Worm (Caenorhabditis elegans): ENCODE measurements around the gene R01B10.3.
"Not testable (repeated sequence)": the region's sequence is repeated elsewhere in the genome, so short reads cannot be mapped to it uniquely, and the experiment has no call there.

The R01B10.3 gene

ce11 chrV:6044853-6045594 is at the start of gene R01B10.3:
Gene R01B10.3, minus strand, starts transcription at chrV:6045129.
- no peak for TF ChIP-seq hmbx-1 (tag; optimal IDR thresholded peaks at IDR 0.05)
- TF ChIP-seq sea-1 (GFP tag; conservative IDR thresholded peaks at IDR 0.05): peak; percentile 59; the same call in 1 of the 2 replicates

DNA sequence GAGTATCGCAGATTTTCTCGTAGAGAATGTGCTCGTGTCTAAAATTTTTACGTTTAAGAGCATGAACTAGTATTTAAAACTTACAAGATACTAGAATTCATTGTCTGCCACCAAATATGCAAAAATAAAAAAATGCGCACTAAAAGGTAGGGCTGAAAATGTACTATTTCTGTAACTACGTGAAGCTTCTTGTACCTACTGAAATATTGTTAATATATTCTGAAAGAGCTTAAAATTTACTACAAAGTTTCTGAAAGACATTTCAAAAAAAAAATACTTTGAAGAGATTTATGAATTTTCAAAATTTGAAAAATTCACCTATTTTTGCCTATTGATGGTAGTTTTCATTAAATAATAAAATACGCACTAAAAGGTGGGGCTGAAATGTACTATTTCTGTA is 25.0 kb upstream of the R01B10.3 start, which contains the start of gene fbxa-214:
Gene fbxa-214, minus strand, starts transcription at position 101 of the 400 bp plus-strand sequence.
- TF ChIP-seq hmg-4 (GFP tag; optimal IDR thresholded peaks at IDR 0.05); ama-1 (optimal IDR thresholded peaks at IDR 0.05); hnd-1 (tag; optimal IDR thresholded peaks at IDR 0.05): not testable (repeated sequence)

ce11 chrV:6067112-6067511 is 22.2 kb upstream of the R01B10.3 start, which contains the start of gene srh-10:
Gene srh-10, minus strand, starts transcription at chrV:6067140.
- TF ChIP-seq aly-1 (tag; optimal IDR thresholded peaks at IDR 0.05) (no peak), sea-1 (GFP tag; conservative IDR thresholded peaks at IDR 0.05) (no peak), tra-4 (tag; optimal IDR thresholded peaks at IDR 0.05) (no peak), pes-1 (GFP tag; IDR thresholded peaks at IDR 0.05) (no peak), ceh-13 (GFP tag; optimal IDR thresholded peaks at IDR 0.05) (no peak), F13C5.2 (tag; optimal IDR thresholded peaks at IDR 0.05) (no peak), B0310.2 (tag; optimal IDR thresholded peaks at IDR 0.05) (no peak), ama-1 (optimal IDR thresholded peaks at IDR 0.05) (no peak), flt-1 (GFP tag; IDR thresholded peaks at IDR 0.05) (no peak), ets-7 (tag; optimal IDR thresholded peaks at IDR 0.05) (no peak), tbx-11 (GFP tag; IDR thresholded peaks at IDR 0.05) (no peak), scrt-1 (GFP tag; IDR thresholded peaks at IDR 0.05) (no peak), hnd-1 (tag; optimal IDR thresholded peaks at IDR 0.05) (no peak), hmg-4 (GFP tag; optimal IDR thresholded peaks at IDR 0.05) (no peak), ceh-36 (tag; optimal IDR thresholded peaks at IDR 0.05) (no peak), hmbx-1 (tag; optimal IDR thresholded peaks at IDR 0.05) (no peak), tbx-37 (GFP tag; conservative IDR thresholded peaks at IDR 0.05) (no peak)

ce11 chrV:6063330-6063729 is 18.4 kb upstream of the R01B10.3 start, which contains the start of gene Y38A10A.2:
Gene Y38A10A.2, minus strand, starts transcription at chrV:6063430.
- TF ChIP-seq hmg-4 (GFP tag; optimal IDR thresholded peaks at IDR 0.05) (no peak), ceh-13 (GFP tag; optimal IDR thresholded peaks at IDR 0.05) (no peak), scrt-1 (GFP tag; IDR thresholded peaks at IDR 0.05) (no peak), hmbx-1 (tag; optimal IDR thresholded peaks at IDR 0.05) (no peak), pes-1 (GFP tag; IDR thresholded peaks at IDR 0.05) (no peak), ceh-36 (tag; optimal IDR thresholded peaks at IDR 0.05) (no peak), B0310.2 (tag; optimal IDR thresholded peaks at IDR 0.05) (no peak), hnd-1 (tag; optimal IDR thresholded peaks at IDR 0.05) (no peak), tra-4 (tag; optimal IDR thresholded peaks at IDR 0.05) (no peak), flt-1 (GFP tag; IDR thresholded peaks at IDR 0.05) (no peak), ama-1 (optimal IDR thresholded peaks at IDR 0.05) (no peak), aly-1 (tag; optimal IDR thresholded peaks at IDR 0.05) (no peak), tbx-11 (GFP tag; IDR thresholded peaks at IDR 0.05) (no peak), F13C5.2 (tag; optimal IDR thresholded peaks at IDR 0.05) (no peak), ets-7 (tag; optimal IDR thresholded peaks at IDR 0.05) (no peak), tbx-37 (GFP tag; conservative IDR thresholded peaks at IDR 0.05) (no peak), sea-1 (GFP tag; conservative IDR thresholded peaks at IDR 0.05) (no peak)

- TF ChIP-seq tbx-11 (GFP tag; IDR thresholded peaks at IDR 0.05) (no peak), F13C5.2 (tag; optimal IDR thresholded peaks at IDR 0.05) (no peak), ceh-13 (GFP tag; optimal IDR thresholded peaks at IDR 0.05) (no peak)
Measured at ce11 chrV:6055289-6055688, 10.4 kb upstream of the R01B10.3 start, which contains the start of gene srd-20. Gene srd-20, plus strand, starts transcription at chrV:6055589.

DNA sequence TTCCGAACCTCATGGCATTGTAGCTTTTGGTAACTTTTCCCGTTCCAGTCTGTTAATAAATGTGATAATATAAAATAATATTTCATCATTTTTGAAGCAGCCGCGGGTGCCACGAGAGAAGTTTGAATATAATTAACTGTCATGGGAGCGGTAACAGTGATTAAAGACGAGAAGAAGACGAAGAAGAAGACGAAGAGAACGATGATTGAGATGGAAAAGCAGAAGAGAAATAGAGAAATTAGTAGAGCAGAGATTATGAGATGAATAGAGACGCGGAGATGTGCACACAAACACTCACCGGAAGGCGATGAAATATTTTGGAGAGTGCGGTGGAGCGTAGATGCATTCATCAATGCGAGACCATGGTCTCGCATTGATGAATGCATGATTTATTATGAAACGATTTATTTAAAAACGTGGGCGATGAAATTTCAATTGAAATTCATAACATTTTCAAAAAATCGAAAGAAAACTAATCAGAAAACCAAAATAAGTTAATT is 8.3 kb upstream of the R01B10.3 start, which contains the start of gene seip-1:
Gene seip-1, minus strand, starts transcription at position 51 of the 500 bp plus-strand sequence.
- TF ChIP-seq F13C5.2 (tag; optimal IDR thresholded peaks at IDR 0.05) (peak; percentile 35), hnd-1 (tag; optimal IDR thresholded peaks at IDR 0.05) (no peak), ets-7 (tag; optimal IDR thresholded peaks at IDR 0.05) (peak; percentile 74), flt-1 (GFP tag; IDR thresholded peaks at IDR 0.05) (0 out of 2 replicates have a peak, but pooled peaks have one; percentile 20), tra-4 (tag; optimal IDR thresholded peaks at IDR 0.05) (no peak)

DNA sequence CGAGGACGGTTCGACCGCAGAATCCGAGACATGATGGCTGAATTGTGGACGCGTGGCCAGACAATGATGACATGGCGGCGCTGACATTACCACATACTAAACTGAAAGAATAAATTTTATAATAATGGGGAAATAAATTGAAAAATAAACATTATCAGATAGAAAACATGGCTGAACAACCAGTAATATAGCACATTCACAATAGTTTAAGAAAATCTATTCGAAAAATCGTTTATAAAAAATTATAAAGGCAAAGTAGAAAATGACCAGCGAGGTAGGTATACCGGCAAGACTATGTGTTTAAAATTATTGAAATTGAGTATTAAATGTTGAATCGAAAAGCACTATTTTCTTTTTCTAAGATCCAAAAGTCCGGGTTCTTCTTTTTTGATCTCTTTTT is 6.2 kb upstream of the R01B10.3 start, which contains the start of gene jamp-1:
Gene jamp-1, minus strand, starts transcription at position 101 of the 400 bp plus-strand sequence.
- TF ChIP-seq scrt-1 (GFP tag; IDR thresholded peaks at IDR 0.05) (0 out of 2 replicates have a peak, but pooled peaks have one; percentile 17), flt-1 (GFP tag; IDR thresholded peaks at IDR 0.05) (no peak)

DNA sequence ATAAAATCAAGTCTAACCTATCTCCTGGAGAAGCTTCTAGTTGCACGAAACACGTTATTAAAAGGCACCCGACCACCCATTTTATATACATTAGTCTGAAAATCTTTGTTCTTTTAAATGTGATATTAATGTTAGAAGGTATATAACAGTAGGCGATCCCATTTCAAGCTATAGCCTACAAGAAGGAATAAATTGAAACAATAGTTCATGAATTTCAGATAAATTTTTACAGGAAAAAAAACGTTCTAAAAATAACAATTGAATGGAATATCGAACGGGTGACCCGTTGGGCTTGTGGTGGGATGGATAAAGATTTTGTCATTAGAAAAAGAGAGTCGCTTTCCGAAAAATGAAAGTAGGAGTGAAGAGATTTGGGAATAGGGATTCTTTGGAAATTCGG is 2.9 kb upstream of the R01B10.3 start, which contains the start of gene pgap-3:
Gene pgap-3, minus strand, starts transcription at position 101 of the 400 bp plus-strand sequence.
- TF ChIP-seq ceh-13 (GFP tag; optimal IDR thresholded peaks at IDR 0.05) (no peak), pes-1 (GFP tag; IDR thresholded peaks at IDR 0.05) (no peak)
